Worm (Caenorhabditis elegans) whole organism, mixed stage, embryonic: ENCODE measurements around the gene sdz-24.

Source experiments
- ceh-39 ChIP-seq: fragments of 150-350 bp; optimal IDR thresholded peaks from 2 replicates; lab custom pipeline; 2014; ENCODE audit warnings: missing biosample characterization, missing genetic modification characterization
- cnd-1 ChIP-seq: fragments of 200-800 bp; sonication (Bioruptor generic); optimal IDR thresholded peaks from 2 replicates; lab custom pipeline; 2018; ENCODE audit warnings: mild to moderate bottlenecking, missing genetic modification characterization, missing compliant biosample characterization
- nhr-237 ChIP-seq: fragments of 150-350 bp; optimal IDR thresholded peaks from 2 replicates; lab custom pipeline; 2014; ENCODE audit warnings: missing biosample characterization, missing genetic modification characterization
- nhr-76 ChIP-seq: sonication (generic microtip); optimal IDR thresholded peaks from 2 replicates; lab custom pipeline; 2017; ENCODE audit warnings: missing biosample characterization, missing genetic modification characterization

DNA sequence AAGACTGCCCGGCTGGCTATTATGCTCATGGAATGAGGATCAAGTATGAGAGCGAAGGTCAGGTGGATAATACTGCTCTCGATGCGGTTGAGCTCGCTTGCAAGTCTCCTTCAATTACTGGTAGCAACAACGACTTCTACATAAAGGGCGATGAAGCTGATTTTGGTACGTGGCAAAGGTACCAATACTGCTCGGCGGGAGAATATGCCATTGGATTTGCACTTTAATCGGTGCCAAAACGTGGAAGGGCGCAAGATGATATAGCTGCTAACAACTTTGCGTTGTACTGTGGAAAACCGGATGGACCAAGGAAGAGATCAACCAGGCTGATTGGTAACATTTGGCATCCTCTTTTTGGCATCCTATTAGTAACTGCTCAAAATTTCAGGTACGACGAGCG lies 9.4 kb downstream of the sdz-24 start:
- TF ChIP-seq cnd-1 (tag; lab: Kevin White, UChicago), result no peak
- no peak for TF ChIP-seq ceh-39 (tag; lab: Kevin White, UChicago)
- no peak for TF ChIP-seq nhr-76
- TF ChIP-seq nhr-237 (tag; lab: Kevin White, UChicago), result no peak
